Worm (Caenorhabditis elegans): ENCODE data around the gene Y51H7C.10.

DNA sequence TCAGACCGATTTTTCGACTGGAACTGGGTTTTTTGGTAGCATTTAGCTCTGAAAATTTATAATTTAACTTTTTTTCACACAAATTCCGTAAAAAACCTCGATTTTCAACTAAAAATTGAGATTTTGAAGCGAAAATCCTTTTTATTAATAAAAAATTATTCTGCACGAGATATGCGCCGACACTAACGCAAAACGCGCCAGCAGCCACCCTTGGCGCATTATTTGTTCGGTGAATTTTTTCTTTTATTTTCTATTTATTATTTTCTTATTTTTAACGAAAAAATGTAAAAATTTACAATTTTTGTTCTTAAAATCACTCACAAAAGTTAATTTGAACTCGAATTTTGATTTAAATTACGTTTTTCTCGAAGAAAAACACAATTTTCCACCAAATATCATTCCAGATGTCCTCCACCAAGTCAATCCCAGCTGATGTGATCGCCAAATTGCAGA, 21.4 kb downstream of the Y51H7C.10 start, which contains the start of gene Y51H7C.7:
- no peak for TF ChIP-seq snpc-4 (tag; optimal IDR thresholded peaks at IDR 0.05)
- TF ChIP-seq hlh-30 (tag; optimal IDR thresholded peaks at IDR 0.05; ENCODE audit: insufficient read depth), result no peak
- no peak for TF ChIP-seq ZK546.5 (tag; optimal IDR thresholded peaks at IDR 0.05)
- TF ChIP-seq mep-1 (tag; optimal IDR thresholded peaks at IDR 0.05), result no peak
- TF ChIP-seq pqm-1 (tag; optimal IDR thresholded peaks at IDR 0.05), result no peak
- no peak for TF ChIP-seq unc-39 (tag; optimal IDR thresholded peaks at IDR 0.05)
- no peak for TF ChIP-seq nhr-77 (tag; optimal IDR thresholded peaks at IDR 0.05)
- no peak for TF ChIP-seq F10B5.3 (tag; optimal IDR thresholded peaks at IDR 0.05)
- TF ChIP-seq egl-27 (tag; optimal IDR thresholded peaks at IDR 0.05), result no peak
- no peak for TF ChIP-seq lin-39 (tag; optimal IDR thresholded peaks at IDR 0.05)
- peak; percentile 28 for TF ChIP-seq nhr-28 (tag; optimal IDR thresholded peaks at IDR 0.05)

All from whole organism, L4 larva.